Worm (Caenorhabditis elegans) whole organism, dauer: ENCODE results near the gene dach-1.

ENCODE experiments used
- unc-62 ChIP-seq: sonication (generic microtip); optimal IDR thresholded peaks from 2 replicates; lab custom pipeline; 2017; ENCODE audit warnings: missing biosample characterization, missing genetic modification reagents, missing genetic modification characterization

dach-1 gene

ce11 chrV:3949723-3950122 is at the start of gene dach-1:
dach-1 (plus strand) TSS chrV:3950023.
- no peak for TF ChIP-seq unc-62

DNA sequence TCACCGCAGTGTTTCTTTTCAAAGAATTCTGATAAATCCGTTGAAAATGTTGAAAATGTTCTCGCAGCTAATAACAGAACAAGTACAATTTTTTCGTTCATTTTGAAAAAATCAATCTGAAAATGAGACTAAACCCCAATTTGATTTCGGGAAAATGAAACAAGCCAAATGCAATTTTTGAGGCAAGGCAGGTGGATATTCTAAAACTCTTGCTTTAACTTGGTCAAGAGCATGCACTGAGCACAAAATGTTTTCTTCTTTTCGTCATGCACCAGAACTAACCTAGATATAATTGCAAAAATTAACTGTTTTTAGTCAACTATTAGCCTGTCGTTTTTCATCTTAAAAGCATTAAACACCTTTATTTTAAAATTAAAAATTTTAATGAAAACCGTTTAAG is 49.7 kb upstream of the dach-1 start, which contains the start of gene irld-22:
Gene irld-22 (minus strand): TSS at position 101 of the 400 bp plus-strand sequence.
- no peak for TF ChIP-seq unc-62

- TF ChIP-seq unc-62 = no peak
Measured at ce11 chrV:3902458-3903157, 47.2 kb upstream of the dach-1 start, which contains the start of the genes str-229 and srh-190. str-229 (minus strand) TSS chrV:3902558. srh-190 (plus strand) TSS chrV:3903107.

- TF ChIP-seq unc-62 = no peak
Measured at ce11 chrV:3903424-3903823, 46.4 kb upstream of the dach-1 start.

DNA sequence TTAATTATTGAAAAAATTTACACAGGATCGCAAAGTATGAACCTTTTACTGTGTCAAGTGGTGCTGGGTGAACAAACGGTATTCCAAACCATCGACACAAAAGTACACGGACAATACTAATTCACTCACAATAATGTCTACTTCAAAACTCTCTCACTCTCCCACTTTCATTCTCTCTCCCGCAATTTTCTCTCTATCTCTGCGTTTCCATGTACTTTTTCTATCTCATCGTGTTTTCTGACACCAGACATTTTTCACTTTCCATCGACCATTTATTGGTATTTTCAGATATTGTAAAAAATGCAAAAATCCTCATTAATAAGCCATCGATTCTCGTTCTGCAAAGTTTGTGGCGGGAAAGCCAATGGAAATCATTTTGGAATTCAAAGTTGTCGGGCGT is 44.0 kb upstream of the dach-1 start, which contains the start of gene nhr-156:
Gene nhr-156 (plus strand): TSS at position 266 of the 400 bp plus-strand sequence.
- no peak for TF ChIP-seq unc-62

ce11 chrV:3912472-3912871 is 37.4 kb upstream of the dach-1 start, which contains the start of gene srx-68:
srx-68 (plus strand) TSS chrV:3912772.
- TF ChIP-seq unc-62 = no peak

ce11 chrV:3913131-3913530 is 36.7 kb upstream of the dach-1 start:
- TF ChIP-seq unc-62 = no peak

- TF ChIP-seq unc-62 = no peak
Measured at ce11 chrV:3916480-3916879, 33.3 kb upstream of the dach-1 start, which contains the start of gene srx-67. srx-67 (plus strand) TSS chrV:3916780.

DNA sequence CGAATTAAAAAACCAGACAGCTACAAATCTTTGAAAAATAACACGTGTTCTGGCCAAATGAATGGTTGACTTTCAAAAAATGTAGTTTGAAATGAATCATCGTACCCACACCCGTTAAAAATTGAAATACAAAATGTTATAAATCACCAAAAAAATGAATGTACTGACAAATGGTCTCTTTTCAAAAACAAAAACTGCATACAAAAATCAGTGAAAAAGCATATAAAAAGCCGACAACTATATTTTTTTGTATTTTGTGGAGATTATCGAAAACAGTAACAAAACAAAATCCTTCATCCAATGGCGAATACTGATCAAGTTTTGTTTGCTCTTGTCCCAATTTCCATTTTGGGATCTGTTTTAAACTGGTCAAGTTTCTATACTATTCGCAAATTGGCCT is 30.5 kb upstream of the dach-1 start, which contains the start of gene srx-66:
Gene srx-66 (plus strand): TSS at position 301 of the 400 bp plus-strand sequence.
- TF ChIP-seq unc-62 = no peak

ce11 chrV:3921635-3922034 is 28.2 kb upstream of the dach-1 start, which contains the start of gene srx-65:
srx-65 (plus strand) TSS chrV:3921935.
- TF ChIP-seq unc-62 = no peak

DNA sequence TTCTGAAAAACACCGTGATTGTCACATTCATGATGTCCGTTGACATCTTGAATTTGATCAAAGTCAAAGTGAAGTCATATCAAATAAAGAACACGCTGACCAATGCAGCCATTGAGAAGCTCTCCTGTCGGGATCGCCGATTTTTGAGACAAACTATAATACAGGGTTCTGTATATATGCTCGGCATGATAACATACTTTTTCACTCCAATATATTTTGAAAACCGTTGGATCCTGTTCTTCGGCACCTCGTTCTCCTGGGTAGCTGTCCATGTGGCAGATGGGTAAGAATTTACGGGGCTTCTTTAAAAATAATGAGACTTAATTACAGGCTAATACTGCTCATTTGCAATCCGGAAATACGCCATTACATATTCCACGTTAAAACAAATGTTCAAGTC is 27.3 kb upstream of the dach-1 start:
- TF ChIP-seq unc-62 = no peak

DNA sequence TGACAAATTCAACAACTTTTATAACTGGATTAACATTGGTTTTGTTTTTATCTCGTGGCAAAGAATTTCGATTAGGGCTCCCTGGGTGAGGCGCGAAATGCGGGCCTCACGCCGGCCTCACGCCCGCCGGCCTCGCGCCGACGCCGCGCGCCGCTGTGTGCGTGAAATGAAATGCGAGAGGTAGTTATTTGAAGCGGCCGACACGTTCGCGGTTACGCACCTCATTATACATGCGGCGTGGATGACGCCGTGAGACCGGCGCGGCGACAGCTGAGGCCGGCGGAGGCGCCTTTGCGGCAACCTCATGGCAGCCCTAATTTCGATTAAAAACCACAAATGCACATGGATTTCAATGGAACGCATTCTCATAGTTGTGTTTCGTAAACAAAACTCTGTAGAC is 22.3 kb upstream of the dach-1 start:
- no peak for TF ChIP-seq unc-62

DNA sequence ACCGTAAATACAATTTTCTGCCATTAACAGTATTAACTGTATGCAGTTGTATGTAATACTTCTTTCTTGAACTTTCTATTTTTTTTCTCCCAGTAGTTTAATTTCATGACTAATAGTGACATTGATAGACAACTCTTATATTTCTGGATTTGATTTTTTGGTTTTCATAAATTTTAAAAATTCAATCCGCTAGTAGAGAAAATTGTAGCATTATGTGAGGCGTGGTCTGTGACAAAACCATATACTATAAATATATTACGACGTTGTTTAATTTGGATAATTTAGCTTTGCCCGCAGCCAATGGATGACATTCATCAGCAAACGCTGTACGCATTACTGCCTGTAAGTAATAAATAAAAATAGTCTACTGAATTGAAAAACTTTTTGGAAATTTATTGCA is 20.7 kb upstream of the dach-1 start, which contains the start of gene srx-64:
Gene srx-64 (plus strand): TSS at position 301 of the 400 bp plus-strand sequence.
- TF ChIP-seq unc-62 = no peak

DNA sequence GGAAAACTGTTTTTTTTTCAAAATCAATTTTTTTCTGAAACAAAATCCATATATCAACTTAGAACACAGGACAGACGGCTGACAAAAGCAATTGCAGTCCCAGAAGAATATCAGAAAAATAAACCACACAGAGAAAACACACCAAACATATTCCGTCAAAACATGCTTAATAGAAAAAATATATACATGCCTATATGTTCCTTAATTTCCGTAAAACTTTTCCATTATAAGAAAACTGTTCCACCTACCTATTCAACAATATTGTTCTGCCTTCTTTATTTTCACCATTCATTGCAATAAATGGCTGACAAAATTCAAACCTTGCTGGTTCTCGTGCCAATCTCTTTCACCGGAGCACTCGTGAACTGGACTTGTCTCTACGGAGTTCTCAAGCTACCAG is 18.5 kb upstream of the dach-1 start, which contains the start of gene srx-63:
Gene srx-63 (plus strand): TSS at position 301 of the 400 bp plus-strand sequence.
- TF ChIP-seq unc-62 = no peak

DNA sequence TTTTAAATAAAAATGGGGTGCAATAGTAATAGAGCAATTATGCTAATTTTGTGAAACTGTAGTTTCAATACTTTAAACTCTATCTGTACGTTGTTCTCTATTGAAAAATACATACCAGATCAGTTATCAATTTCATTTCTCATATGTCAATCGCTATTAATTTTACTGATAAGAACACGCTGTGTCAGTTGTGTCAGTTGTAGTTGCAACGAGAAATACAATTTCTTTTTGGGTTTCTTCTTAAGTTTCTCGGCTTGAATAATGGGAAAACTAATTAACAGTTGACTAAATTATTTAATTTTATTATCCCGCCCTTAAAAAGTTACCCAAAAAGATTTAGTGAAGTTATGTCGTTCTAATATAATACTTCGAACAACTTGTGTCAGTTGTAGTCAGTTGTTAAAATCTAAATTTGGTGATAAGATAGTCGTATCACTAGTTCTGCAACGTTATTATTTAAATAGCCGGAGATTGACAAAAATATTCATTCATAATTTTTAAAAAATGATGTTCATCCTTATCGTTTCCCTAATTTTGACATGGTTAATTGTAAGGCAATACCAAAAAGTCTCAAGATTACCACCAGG is 13.8 kb upstream of the dach-1 start, which contains the start of gene cyp-35A5:
Gene cyp-35A5 (plus strand): TSS at position 435 of the 587 bp plus-strand sequence.
- no peak for TF ChIP-seq unc-62

DNA sequence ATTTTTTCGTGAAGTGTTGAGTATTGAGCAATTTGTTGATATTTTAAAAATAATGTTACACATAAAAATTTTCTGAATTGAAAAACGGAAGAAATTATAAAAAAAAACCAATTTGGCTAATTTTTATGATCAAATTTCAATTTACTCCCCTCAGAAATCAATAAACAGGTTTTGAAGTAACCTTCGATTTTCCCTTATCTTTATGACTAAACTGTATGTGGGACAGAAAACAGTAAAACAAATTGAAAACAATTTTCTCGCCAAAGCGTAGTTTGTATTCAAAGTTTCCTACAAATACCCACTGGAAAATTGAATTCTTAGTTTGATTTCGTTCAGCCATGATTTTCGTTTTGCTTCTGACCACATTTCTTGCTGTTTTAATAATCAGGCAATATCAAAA is 11.0 kb upstream of the dach-1 start, which contains the start of gene cyp-35B1:
Gene cyp-35B1 (plus strand): TSS at position 244 of the 400 bp plus-strand sequence.
- TF ChIP-seq unc-62 = no peak

DNA sequence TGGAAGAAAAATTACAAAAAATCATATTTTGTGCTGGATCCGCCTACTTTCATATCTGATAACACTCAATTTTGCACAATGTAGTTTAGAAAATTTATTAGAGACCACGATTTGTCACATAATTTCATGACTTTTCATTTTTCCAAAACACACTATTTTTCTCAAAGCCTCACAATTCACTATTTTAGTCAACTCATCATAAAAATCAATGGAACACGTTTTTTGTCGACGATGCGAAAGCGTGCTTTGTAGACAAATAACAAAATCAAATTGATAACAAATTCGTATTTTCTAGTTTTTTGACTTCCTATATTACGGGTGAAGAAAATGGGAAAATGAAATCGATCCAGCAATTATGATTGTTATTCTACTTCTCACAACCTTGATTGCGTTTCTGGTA is 8.0 kb upstream of the dach-1 start, which contains the start of gene cyp-35B2:
Gene cyp-35B2 (plus strand): TSS at position 301 of the 400 bp plus-strand sequence.
- no peak for TF ChIP-seq unc-62
